Worm (Caenorhabditis elegans): Measurements from ENCODE around the gene C44B7.5.

ce11 chrII:6890095-6890494 is 17.7 kb upstream of the C44B7.5 start, which contains the start of gene acer-1:
- TF ChIP-seq nhr-12 (tag; optimal IDR thresholded peaks at IDR 0.05) (no peak), nhr-77 (tag; optimal IDR thresholded peaks at IDR 0.05) (no peak), crh-2 (tag; optimal IDR thresholded peaks at IDR 0.05) (no peak), elt-3 (tag; optimal IDR thresholded peaks at IDR 0.05) (no peak), mdl-1 (tag; optimal IDR thresholded peaks at IDR 0.05) (no peak), snpc-4 (tag; optimal IDR thresholded peaks at IDR 0.05) (no peak), elt-1 (tag; optimal IDR thresholded peaks at IDR 0.05) (no peak), blmp-1 (tag; optimal IDR thresholded peaks at IDR 0.05; ENCODE audit: insufficient read depth) (no peak)
